Fruit fly (Drosophila melanogaster): ENCODE results near the gene Glyp.

Glyp gene

DNA sequence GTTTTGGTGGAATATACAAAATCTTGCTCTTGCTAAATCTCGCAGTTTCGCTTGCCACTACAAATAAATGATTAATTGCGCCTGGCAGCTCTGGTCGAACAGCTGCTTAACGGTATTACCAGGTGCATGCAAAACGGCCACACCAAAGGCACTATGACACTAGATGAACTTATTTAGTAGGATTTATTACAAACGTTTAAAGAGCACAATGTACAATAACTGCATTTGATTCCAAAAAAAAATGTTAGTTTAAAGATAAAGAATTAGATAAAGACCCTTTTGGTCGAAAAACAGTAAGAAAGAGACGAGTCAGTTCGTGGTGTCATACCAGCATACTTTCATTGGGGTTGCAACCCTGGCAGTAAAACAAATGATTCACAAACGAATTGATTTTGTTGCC lies 16.6 kb downstream of the Glyp start, which contains the start of the genes CG11723 and Tbcd (continued):
- TF ChIP-seq CG13123 (GFP tag; optimal IDR thresholded peaks at IDR 0.05) = peak; percentile 76
- peak; percentile 90 for TF ChIP-seq sisA (GFP tag; IDR thresholded peaks at IDR 0.05)
- no peak for TF ChIP-seq oc (tag; optimal IDR thresholded peaks at IDR 0.05)
- TF ChIP-seq CG15479 (GFP tag; optimal IDR thresholded peaks at IDR 0.05) = no peak
- no peak for TF ChIP-seq Hey (tag; optimal IDR thresholded peaks at IDR 0.05)
- TF ChIP-seq Dref (GFP tag; IDR thresholded peaks at IDR 0.05) = 0 out of 2 replicates have a peak, but pooled peaks have one; percentile 22
- TF ChIP-seq Poxn (GFP tag; IDR thresholded peaks at IDR 0.05) = peak; percentile 61; the same call in 1 of the 2 replicates
- peak; percentile 64 for TF ChIP-seq Sry-β (GFP tag; optimal IDR thresholded peaks at IDR 0.05)
- TF ChIP-seq Sox100B (GFP tag; optimal IDR thresholded peaks at IDR 0.05) = no peak
- peak; percentile 12 for TF ChIP-seq ftz-f1 (GFP tag; optimal IDR thresholded peaks at IDR 0.05)
- TF ChIP-seq Sox102F (GFP tag; optimal IDR thresholded peaks at IDR 0.05) = no peak
- peak; percentile 84 for TF ChIP-seq fd96Cb (tag; optimal IDR thresholded peaks at IDR 0.05)
- TF ChIP-seq sens (GFP tag) = no peak
- TF ChIP-seq sim (GFP tag; IDR thresholded peaks at IDR 0.05) = peak; percentile 88
- peak; percentile 87 for TF ChIP-seq CHES-1-like (GFP tag; optimal IDR thresholded peaks at IDR 0.05)
- TF ChIP-seq trem (tag; optimal IDR thresholded peaks at IDR 0.05) = peak; percentile 85
- peak; percentile 79 for TF ChIP-seq Dad (GFP tag; optimal IDR thresholded peaks at IDR 0.05)
- peak; percentile 17; the same call in 1 of the 3 replicates for TF ChIP-seq CG16813 (GFP tag; IDR thresholded peaks at IDR 0.05; ENCODE audit: partially characterized antibody)
- no peak for TF ChIP-seq pita (GFP tag; optimal IDR thresholded peaks at IDR 0.05)
- no peak for TF ChIP-seq Hr39 (optimal IDR thresholded peaks at IDR 0.05)
- TF ChIP-seq CG8924 (tag; optimal IDR thresholded peaks at IDR 0.05) = peak; percentile 90
- TF ChIP-seq CG32767 (GFP tag; IDR thresholded peaks at IDR 0.05) = peak; percentile 89
- TF ChIP-seq Gsc (GFP tag; IDR thresholded peaks at IDR 0.05) = peak; percentile 67
- peak; percentile 33 for TF ChIP-seq CG4707 (GFP tag; optimal IDR thresholded peaks at IDR 0.05)
- peak; percentile 93 for TF ChIP-seq CG14667 (GFP tag; IDR thresholded peaks at IDR 0.05)
- peak; percentile 94 for TF ChIP-seq CG17328 (GFP tag; IDR thresholded peaks at IDR 0.05)
- no peak for TF ChIP-seq Meics (GFP tag; optimal IDR thresholded peaks at IDR 0.05)
- TF ChIP-seq CG8281 (tag; optimal IDR thresholded peaks at IDR 0.05) = no peak
- peak; percentile 68 for TF ChIP-seq Six4 (GFP tag; optimal IDR thresholded peaks at IDR 0.05)
- peak; percentile 90 for TF ChIP-seq CG9215 (GFP tag; IDR thresholded peaks at IDR 0.05)
- peak; percentile 85 for TF ChIP-seq aop (GFP tag; IDR thresholded peaks at IDR 0.05)
- peak; percentile 95 for TF ChIP-seq Ptx1 (GFP tag; IDR thresholded peaks at IDR 0.05)
- TF ChIP-seq ac (GFP tag; optimal IDR thresholded peaks at IDR 0.05) = peak; percentile 50
- peak; percentile 55 for TF ChIP-seq Adf1 (GFP tag; IDR thresholded peaks at IDR 0.05)
- no peak for TF ChIP-seq CG5180 (GFP tag; optimal IDR thresholded peaks at IDR 0.05)
- peak; percentile 95 for TF ChIP-seq zfh1 (GFP tag; IDR thresholded peaks at IDR 0.05)
- peak; percentile 60 for TF ChIP-seq psq (GFP tag; optimal IDR thresholded peaks at IDR 0.05)
- peak; percentile 81 for TF ChIP-seq Sin3A (optimal IDR thresholded peaks at IDR 0.05)
- TF ChIP-seq Bteb2 (GFP tag; optimal IDR thresholded peaks at IDR 0.05) = peak; percentile 80
- TF ChIP-seq CG4617 (GFP tag; optimal IDR thresholded peaks at IDR 0.05; ENCODE audit: borderline replicate concordance) = peak; percentile 93
- TF ChIP-seq yki (optimal IDR thresholded peaks at IDR 0.05) = no peak
- peak; percentile 82 for TF ChIP-seq fu2 (GFP tag; optimal IDR thresholded peaks at IDR 0.05)
- TF ChIP-seq CG17829 (tag; optimal IDR thresholded peaks at IDR 0.05) = peak; percentile 90
- TF ChIP-seq pnt (GFP tag; optimal IDR thresholded peaks at IDR 0.05) = peak; percentile 82
- TF ChIP-seq bab2 (GFP tag; optimal IDR thresholded peaks at IDR 0.05) = peak; percentile 92
- TF ChIP-seq slou (GFP tag; optimal IDR thresholded peaks at IDR 0.05) = peak; percentile 48
- TF ChIP-seq Asciz (GFP tag; optimal IDR thresholded peaks at IDR 0.05) = no peak
- TF ChIP-seq CG13775 (GFP tag; optimal IDR thresholded peaks at IDR 0.05) = peak; percentile 88
- no peak for TF ChIP-seq pan (optimal IDR thresholded peaks at IDR 0.05)
- peak in 1 of 2 experiments; percentile 95 for TF ChIP-seq pan (GFP tag; optimal IDR thresholded peaks at IDR 0.05 in 1 of 2, IDR thresholded peaks at IDR 0.05 in 1 of 2)
- TF ChIP-seq jigr1 (GFP tag; IDR thresholded peaks at IDR 0.05) = peak; percentile 78; the same call in 2 of the 3 replicates
- peak; percentile 82 for TF ChIP-seq CG7556 (GFP tag; optimal IDR thresholded peaks at IDR 0.05)
- TF ChIP-seq bcd (GFP tag; optimal IDR thresholded peaks at IDR 0.05) = peak; percentile 86
